Fruit fly (Drosophila melanogaster) Kc167 (cell line): ENCODE results near the gene CG7966.

Source experiments
- h ChIP-seq: fragments of >200 bp; optimal IDR thresholded peaks from 3 replicates; lab custom pipeline; 2018; ENCODE audit warnings: missing external identifiers
- insv ChIP-seq: fragments of >200 bp; optimal IDR thresholded peaks from 3 replicates; lab custom pipeline; 2018; ENCODE audit warnings: missing external identifiers

- TF ChIP-seq insv (lab: Kevin White, UChicago): no peak
- TF ChIP-seq h (lab: Kevin White, UChicago): no peak
These were observed 12.1 kb downstream of the CG7966 start for dm6 chr3R:13039037-13039583.
